Worm (Caenorhabditis elegans) whole organism, late embryonic: ENCODE results near the gene srn-1.

Source experiments
- ceh-19 ChIP-seq: fragments of 200-800 bp; sonication (Bioruptor generic); optimal IDR thresholded peaks from 2 replicates; lab custom pipeline; 2018; ENCODE audit warnings: mild to moderate bottlenecking, missing genetic modification characterization, missing compliant biosample characterization
- ceh-22 ChIP-seq: sonication (generic microtip); optimal IDR thresholded peaks from 2 replicates; lab custom pipeline; 2017; ENCODE audit warnings: missing biosample characterization, missing genetic modification characterization
- dmd-4 ChIP-seq: sonication (generic microtip); optimal IDR thresholded peaks from 2 replicates; lab custom pipeline; 2016; ENCODE audit warnings: borderline replicate concordance, missing genetic modification characterization, missing compliant biosample characterization
- elt-2 ChIP-seq: sonication (generic microtip); optimal IDR thresholded peaks from 2 replicates; lab custom pipeline; 2016; ENCODE audit warnings: missing genetic modification reagents, missing genetic modification characterization, missing compliant biosample characterization
- ets-4 ChIP-seq: sonication (generic microtip); optimal IDR thresholded peaks from 2 replicates; lab custom pipeline; 2016; ENCODE audit warnings: missing genetic modification characterization, missing compliant biosample characterization
- eyg-1 ChIP-seq: sonication (generic microtip); optimal IDR thresholded peaks from 2 replicates; lab custom pipeline; 2016; ENCODE audit warnings: missing genotype, missing genetic modification characterization, missing compliant biosample characterization
- fkh-10 ChIP-seq: fragments of 150-350 bp; optimal IDR thresholded peaks from 2 replicates; lab custom pipeline; 2014; ENCODE audit warnings: missing biosample characterization, missing genetic modification reagents, missing genetic modification characterization
- lin-11 ChIP-seq: fragments of 200-800 bp; sonication (Bioruptor generic); optimal IDR thresholded peaks from 2 replicates; lab custom pipeline; 2018; ENCODE audit warnings: mild to moderate bottlenecking, missing genetic modification characterization, missing compliant biosample characterization
- nfya-1 ChIP-seq: sonication (generic microtip); optimal IDR thresholded peaks from 2 replicates; lab custom pipeline; 2017; ENCODE audit warnings: missing genetic modification characterization, mild to moderate bottlenecking, missing compliant biosample characterization, antibody characterized with exemption, moderate library complexity
- nhr-232 ChIP-seq: sonication (generic microtip); optimal IDR thresholded peaks from 2 replicates; lab custom pipeline; 2016; ENCODE audit warnings: missing genetic modification characterization, missing compliant biosample characterization
- pha-4 ChIP-seq: fragments of 150-350 bp; optimal IDR thresholded peaks from 2 replicates; lab custom pipeline; 2018; ENCODE audit warnings: missing biosample characterization, missing genetic modification reagents, missing genetic modification characterization
- tbx-7 ChIP-seq: sonication (generic microtip); optimal IDR thresholded peaks from 2 replicates; lab custom pipeline; 2016; ENCODE audit warnings: missing genotype, missing genetic modification characterization, missing compliant biosample characterization

ce11 chrV:6243260-6243659 lies 43.0 kb downstream of the srn-1 start:
- TF ChIP-seq pha-4 (tag; lab: Kevin White, UChicago) (no peak), ets-4 (tag; lab: Kevin White, UChicago) (no peak), dmd-4 (tag; lab: Kevin White, UChicago) (no peak), tbx-7 (tag; lab: Kevin White, UChicago) (no peak), ceh-19 (GFP tag; lab: Kevin White, UChicago) (no peak), nfya-1 (tag; lab: Kevin White, UChicago) (no peak), elt-2 (peak; percentile 0), nhr-232 (tag; lab: Kevin White, UChicago) (no peak), ceh-22 (tag; lab: Kevin White, UChicago) (no peak), eyg-1 (no peak), fkh-10 (no peak), lin-11 (tag; lab: Kevin White, UChicago) (no peak)
